Fruit fly (Drosophila melanogaster) whole organism, prepupa: ENCODE results near the gene CG5199.

Source experiments
- Blimp-1 ChIP-seq: fragments of 200-800 bp; sonication (Bioruptor generic); optimal IDR thresholded peaks from 3 replicates; lab custom pipeline; 2017; ENCODE audit warnings: missing biosample characterization, missing genetic modification characterization, mild to moderate bottlenecking, moderate library complexity, missing genetic modification reagents
- CG10631 ChIP-seq: fragments of 200-800 bp; sonication (Bioruptor generic); optimal IDR thresholded peaks from 2 replicates; lab custom pipeline; 2016; ENCODE audit warnings: missing biosample characterization, missing genetic modification characterization
- CG11762 ChIP-seq: fragments of 200-800 bp; sonication (Bioruptor generic); optimal IDR thresholded peaks from 3 replicates; lab custom pipeline; 2016; ENCODE audit warnings: missing biosample characterization, missing genetic modification characterization; ENCODE audit not compliant: insufficient read depth
- CG15336 ChIP-seq: fragments of 200-800 bp; sonication (Bioruptor generic); IDR thresholded peaks from 2 replicates; pipeline ENCODE4 v1.3.6; 2022; ENCODE audit warnings: missing biosample characterization, missing genetic modification characterization
- CG16779 ChIP-seq: fragments of 200-800 bp; sonication (Bioruptor generic); optimal IDR thresholded peaks from 3 replicates; lab custom pipeline; 2017; ENCODE audit warnings: missing biosample characterization, mild to moderate bottlenecking, missing genetic modification characterization
- CG31627 ChIP-seq: fragments of 200-800 bp; sonication (Bioruptor generic); optimal IDR thresholded peaks from 3 replicates; lab custom pipeline; 2016; ENCODE audit warnings: missing biosample characterization, missing genetic modification characterization
- CG32006 ChIP-seq: fragments of 200-800 bp; sonication (Bioruptor generic); optimal IDR thresholded peaks from 3 replicates; lab custom pipeline; 2017; ENCODE audit warnings: missing biosample characterization, mild to moderate bottlenecking, missing genetic modification characterization
- CG3919 ChIP-seq: fragments of 200-800 bp; sonication (Bioruptor generic); optimal IDR thresholded peaks from 3 replicates; lab custom pipeline; 2016; ENCODE audit warnings: missing biosample characterization, missing genetic modification characterization
- Eip75B ChIP-seq: fragments of 200-800 bp; sonication (Bioruptor generic); optimal IDR thresholded peaks from 3 replicates; lab custom pipeline; 2016; ENCODE audit warnings: missing biosample characterization, missing genetic modification characterization
- Eip78C ChIP-seq: fragments of 200-800 bp; sonication (Bioruptor generic); peaks from one replicate; lab custom pipeline; 2016; ENCODE audit warnings: missing biosample characterization, missing genetic modification characterization
- Hr38 ChIP-seq: sonication (Bioruptor generic); optimal IDR thresholded peaks from 2 replicates; lab custom pipeline; 2016; ENCODE audit warnings: missing biosample characterization, missing genetic modification characterization
- Hr39 ChIP-seq: fragments of 200-800 bp; sonication (Bioruptor generic); optimal IDR thresholded peaks from 2 replicates; lab custom pipeline; 2016; ENCODE audit warnings: missing biosample characterization, missing genetic modification characterization
- Hr4 ChIP-seq: fragments of 200-800 bp; sonication (Bioruptor generic); optimal IDR thresholded peaks from 3 replicates; lab custom pipeline; 2016; ENCODE audit warnings: missing biosample characterization, missing genetic modification characterization
- Met ChIP-seq: fragments of 200-800 bp; sonication (Bioruptor generic); optimal IDR thresholded peaks from 3 replicates; lab custom pipeline; 2016; ENCODE audit warnings: missing biosample characterization, missing genetic modification characterization
- Smox ChIP-seq: fragments of 200-800 bp; sonication (Bioruptor generic); optimal IDR thresholded peaks from 3 replicates; lab custom pipeline; 2016; ENCODE audit warnings: missing biosample characterization, missing genetic modification characterization
- Sox102F ChIP-seq: fragments of 200-800 bp; sonication (Bioruptor generic); optimal IDR thresholded peaks from 2 replicates; lab custom pipeline; 2016; ENCODE audit warnings: missing biosample characterization, mild to moderate bottlenecking, missing genetic modification characterization
- Sox14 ChIP-seq: fragments of 200-800 bp; sonication (Bioruptor generic); optimal IDR thresholded peaks from 3 replicates; lab custom pipeline; 2016; ENCODE audit warnings: missing biosample characterization, missing genetic modification characterization
- Sox15 ChIP-seq: fragments of 200-800 bp; sonication (Bioruptor generic); optimal IDR thresholded peaks from 3 replicates; lab custom pipeline; 2016; ENCODE audit warnings: missing biosample characterization, missing genetic modification characterization
- achi ChIP-seq: fragments of 200-800 bp; sonication (Bioruptor generic); optimal IDR thresholded peaks from 3 replicates; lab custom pipeline; 2016; ENCODE audit warnings: missing biosample characterization, missing genetic modification characterization
- dsx ChIP-seq: fragments of 200-800 bp; optimal IDR thresholded peaks from 3 replicates; lab custom pipeline; 2019; ENCODE audit warnings: missing biosample characterization, mild to moderate bottlenecking, missing genetic modification characterization, moderate library complexity; ENCODE audit not compliant: poor library complexity, severe bottlenecking
- eg ChIP-seq: fragments of 200-800 bp; sonication (Bioruptor generic); IDR thresholded peaks from 3 replicates; pipeline ENCODE4 v1.3.6; 2022; ENCODE audit warnings: missing biosample characterization, missing genetic modification characterization
- fd59A ChIP-seq: fragments of 200-800 bp; sonication (Bioruptor generic); optimal IDR thresholded peaks from 2 replicates; lab custom pipeline; 2017; ENCODE audit warnings: missing biosample characterization, mild to moderate bottlenecking, missing genetic modification characterization, missing genetic modification reagents
- fkh ChIP-seq: fragments of 200-800 bp; sonication (Bioruptor generic); optimal IDR thresholded peaks from 3 replicates; lab custom pipeline; 2017; ENCODE audit warnings: missing biosample characterization, mild to moderate bottlenecking, missing genetic modification characterization, moderate library complexity
- pdm3 ChIP-seq: fragments of 200-800 bp; sonication (Bioruptor generic); optimal IDR thresholded peaks from 3 replicates; lab custom pipeline; 2016; ENCODE audit warnings: missing biosample characterization, missing genetic modification characterization
- svp ChIP-seq: fragments of 200-800 bp; sonication (Bioruptor generic); peaks from one replicate; lab custom pipeline; 2016; ENCODE audit warnings: missing biosample characterization, missing genetic modification characterization
- vri ChIP-seq: fragments of 200-800 bp; sonication (Bioruptor generic); optimal IDR thresholded peaks from 3 replicates; lab custom pipeline; 2016; ENCODE audit warnings: missing biosample characterization, mild to moderate bottlenecking, missing genetic modification characterization

The CG5199 gene

dm6 chr3L:20410780-20411179, 41.9 kb downstream of the CG5199 start:
- TF ChIP-seq achi (GFP tag; lab: Kevin White, UChicago) (no peak), Hr38 (GFP tag; lab: Kevin White, UChicago) (no peak), svp (GFP tag; lab: Kevin White, UChicago) (peak; percentile 22), vri (GFP tag; lab: Kevin White, UChicago) (peak; percentile 2), fd59A (GFP tag; lab: Kevin White, UChicago) (no peak), Eip78C (GFP tag; lab: Kevin White, UChicago) (peak; percentile 47), CG16779 (tag; lab: Kevin White, UChicago) (no peak)

dm6 chr3L:20410345-20410744, 42.3 kb downstream of the CG5199 start, which contains the start of gene CG13248:
Gene CG13248 (minus strand): TSS chr3L:20410566.
- no peak for TF ChIP-seq pdm3 (GFP tag; lab: Kevin White, UChicago)
- TF ChIP-seq, all 60 proteins: peak for 0

- TF ChIP-seq Smox (GFP tag; lab: Kevin White, UChicago) = no peak
- peak; percentile 34 for TF ChIP-seq Sox14
- no peak for TF ChIP-seq Sox102F (GFP tag; lab: Kevin White, UChicago)
- TF ChIP-seq Met (GFP tag; lab: Kevin White, UChicago) = peak; percentile 8
- TF ChIP-seq Eip78C (GFP tag; lab: Kevin White, UChicago) = peak; percentile 55
- peak; percentile 62 for TF ChIP-seq svp (GFP tag; lab: Kevin White, UChicago)
- peak; percentile 97 for TF ChIP-seq fkh (GFP tag; lab: Kevin White, UChicago)
- TF ChIP-seq CG3919 (GFP tag; lab: Kevin White, UChicago) = no peak
- TF ChIP-seq, all 60 proteins: peak for 5
Observed at dm6 chr3L:20405971-20406948, 46.4 kb downstream of the CG5199 start.

dm6 chr3L:20405337-20405887, 47.3 kb downstream of the CG5199 start:
- TF ChIP-seq Hr4 (no peak), CG10631 (GFP tag; lab: Kevin White, UChicago) (no peak), achi (GFP tag; lab: Kevin White, UChicago) (no peak), Blimp-1 (GFP tag; lab: Kevin White, UChicago) (no peak), eg (GFP tag; lab: Robert Waterston, UW) (no peak)

DNA sequence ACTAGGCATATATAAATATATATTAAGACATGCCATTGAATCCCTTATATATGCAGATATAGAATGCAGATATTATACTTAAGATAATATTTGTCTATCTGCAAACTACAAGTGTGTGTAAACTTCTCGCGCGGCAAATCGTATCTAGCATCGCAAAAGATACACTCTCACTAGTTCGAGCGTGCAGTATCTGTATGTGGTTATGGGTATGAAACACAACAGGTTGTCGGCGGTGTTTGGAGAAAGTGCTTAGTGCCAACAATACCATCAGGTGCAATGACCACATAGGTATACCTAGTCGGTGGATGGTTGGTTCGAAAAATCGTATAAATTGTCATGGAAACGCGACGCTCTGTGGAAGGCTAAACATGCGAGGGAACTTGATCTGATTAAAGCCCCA, 48.1 kb downstream of the CG5199 start:
- TF ChIP-seq CG32006 (GFP tag; lab: Kevin White, UChicago) (no peak), dsx (GFP tag; lab: Kevin White, UChicago) (no peak), CG11762 (GFP tag; lab: Kevin White, UChicago) (no peak), CG15336 (GFP tag; lab: Robert Waterston, UW) (no peak), Hr39 (no peak), svp (GFP tag; lab: Kevin White, UChicago) (peak; percentile 4), pdm3 (GFP tag; lab: Kevin White, UChicago) (no peak), CG31627 (no peak), Sox15 (GFP tag; lab: Kevin White, UChicago) (no peak), Eip75B (GFP tag; lab: Kevin White, UChicago) (no peak), achi (GFP tag; lab: Kevin White, UChicago) (no peak), Eip78C (GFP tag; lab: Kevin White, UChicago) (peak; percentile 5), Met (GFP tag; lab: Kevin White, UChicago) (no peak)
